Worm (Caenorhabditis elegans): Measurements from ENCODE around the gene Y49E10.4.

Y49E10.4 gene

ce11 chrIII:12356588-12356987, 27.0 kb downstream of the Y49E10.4 start:
- TF ChIP-seq Y55F3AM.14 (GFP tag; optimal IDR thresholded peaks at IDR 0.05) (no peak), alr-1 (tag; optimal IDR thresholded peaks at IDR 0.05) (no peak), gmeb-1 (tag; optimal IDR thresholded peaks at IDR 0.05) (no peak), unc-39 (tag; optimal IDR thresholded peaks at IDR 0.05) (no peak), egl-27 (tag; optimal IDR thresholded peaks at IDR 0.05) (no peak), mab-5 (tag; optimal IDR thresholded peaks at IDR 0.05) (no peak), R02D3.7 (tag; optimal IDR thresholded peaks at IDR 0.05) (no peak), fos-1 (tag; optimal IDR thresholded peaks at IDR 0.05) (no peak), ceh-82 (tag; optimal IDR thresholded peaks at IDR 0.05) (no peak), ztf-1 (GFP tag; conservative IDR thresholded peaks at IDR 0.05) (no peak), nhr-6 (tag; optimal IDR thresholded peaks at IDR 0.05) (no peak), nhr-12 (tag; optimal IDR thresholded peaks at IDR 0.05) (no peak), ZK546.5 (tag; optimal IDR thresholded peaks at IDR 0.05) (no peak), C34F6.9 (tag; optimal IDR thresholded peaks at IDR 0.05) (no peak), elt-1 (tag; optimal IDR thresholded peaks at IDR 0.05) (no peak), nhr-11 (tag; optimal IDR thresholded peaks at IDR 0.05) (no peak)

DNA sequence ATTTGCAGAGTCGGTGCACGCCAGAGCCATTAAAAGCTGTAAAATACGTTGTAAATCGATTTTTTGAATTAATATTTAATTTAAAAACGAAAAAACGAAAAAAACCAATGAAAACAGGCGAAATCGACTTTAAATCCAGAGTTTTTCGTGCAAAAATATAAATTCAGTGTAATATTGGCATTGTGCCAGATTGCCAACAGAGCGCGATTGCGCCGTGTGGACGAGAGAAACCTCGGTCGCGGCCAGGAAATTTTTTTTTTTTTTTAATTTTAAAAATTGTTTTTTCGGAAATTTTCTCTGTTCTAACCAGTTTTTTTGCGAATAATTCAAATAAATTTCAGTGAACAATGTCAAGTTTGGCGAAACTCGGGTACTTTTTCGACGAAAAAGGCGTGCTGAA, 32.3 kb downstream of the Y49E10.4 start, which contains the start of the genes pph-4.1 and Y75B8A.31:
Gene pph-4.1, minus strand, starts transcription at position 36 of the 400 bp plus-strand sequence.
Gene Y75B8A.31, plus strand, starts transcription at position 342 of the 400 bp plus-strand sequence.
- TF ChIP-seq nhr-129 (tag; optimal IDR thresholded peaks at IDR 0.05) (peak; percentile 32), nhr-237 (tag; optimal IDR thresholded peaks at IDR 0.05) (no peak), sma-9 (GFP tag; optimal IDR thresholded peaks at IDR 0.05) (peak; percentile 87), sma-9 (tag; optimal IDR thresholded peaks at IDR 0.05) (no peak), C34F6.9 (tag; optimal IDR thresholded peaks at IDR 0.05) (peak; percentile 93), ama-1 (optimal IDR thresholded peaks at IDR 0.05) (no peak), elt-3 (tag; optimal IDR thresholded peaks at IDR 0.05) (no peak), alr-1 (tag; optimal IDR thresholded peaks at IDR 0.05) (no peak), sma-3 (GFP tag; optimal IDR thresholded peaks at IDR 0.05) (peak; percentile 90), aly-2 (tag; optimal IDR thresholded peaks at IDR 0.05) (no peak), snpc-4 (tag; optimal IDR thresholded peaks at IDR 0.05) (peak; percentile 65), lin-39 (tag; optimal IDR thresholded peaks at IDR 0.05) (no peak), ZK546.5 (tag; optimal IDR thresholded peaks at IDR 0.05) (peak; percentile 28), blmp-1 (tag; optimal IDR thresholded peaks at IDR 0.05; ENCODE audit: insufficient read depth) (peak; percentile 11), nhr-77 (tag; optimal IDR thresholded peaks at IDR 0.05) (no peak), elt-1 (tag; optimal IDR thresholded peaks at IDR 0.05) (no peak), lsy-2 (tag; optimal IDR thresholded peaks at IDR 0.05) (peak; percentile 75 to 91), nhr-21 (tag; optimal IDR thresholded peaks at IDR 0.05) (peak; percentile 61), unc-62 (GFP tag; optimal IDR thresholded peaks at IDR 0.05) (no peak), mdl-1 (tag; optimal IDR thresholded peaks at IDR 0.05) (peak in 1 of 2 experiments; percentile 5), gmeb-1 (tag; optimal IDR thresholded peaks at IDR 0.05) (peak; percentile 86), R02D3.7 (tag; optimal IDR thresholded peaks at IDR 0.05) (no peak), ceh-16 (tag; optimal IDR thresholded peaks at IDR 0.05) (no peak), nhr-11 (tag; optimal IDR thresholded peaks at IDR 0.05) (no peak), mab-5 (tag; optimal IDR thresholded peaks at IDR 0.05) (peak; percentile 49), dmd-4 (tag; optimal IDR thresholded peaks at IDR 0.05) (no peak), crh-2 (tag; optimal IDR thresholded peaks at IDR 0.05) (peak; percentile 78), nhr-6 (tag; optimal IDR thresholded peaks at IDR 0.05) (peak; percentile 57), ztf-11 (tag; optimal IDR thresholded peaks at IDR 0.05) (no peak), unc-55 (GFP tag; optimal IDR thresholded peaks at IDR 0.05) (peak; percentile 93), Y55F3AM.14 (GFP tag; optimal IDR thresholded peaks at IDR 0.05) (no peak), peb-1 (tag; optimal IDR thresholded peaks at IDR 0.05) (no peak), ceh-82 (tag; optimal IDR thresholded peaks at IDR 0.05) (no peak), skn-1 (tag; optimal IDR thresholded peaks at IDR 0.05) (peak; percentile 30), F13H6.1 (tag; optimal IDR thresholded peaks at IDR 0.05) (peak; percentile 86), nhr-12 (tag; optimal IDR thresholded peaks at IDR 0.05) (no peak), zag-1 (tag; optimal IDR thresholded peaks at IDR 0.05) (no peak), lin-11 (tag; optimal IDR thresholded peaks at IDR 0.05) (peak; percentile 71), egl-27 (tag; optimal IDR thresholded peaks at IDR 0.05) (peak; percentile 35), lin-13 (GFP tag; optimal IDR thresholded peaks at IDR 0.05) (peak; percentile 89), mbf-1 (tag; optimal IDR thresholded peaks at IDR 0.05) (no peak), ztf-4 (tag; optimal IDR thresholded peaks at IDR 0.05) (peak; percentile 26), nhr-23 (tag; optimal IDR thresholded peaks at IDR 0.05) (no peak), fos-1 (tag; optimal IDR thresholded peaks at IDR 0.05) (peak; percentile 69), ztf-1 (GFP tag; conservative IDR thresholded peaks at IDR 0.05) (no peak), nhr-10 (tag; optimal IDR thresholded peaks at IDR 0.05) (no peak), sem-4 (tag; optimal IDR thresholded peaks at IDR 0.05) (peak; percentile 94), unc-39 (tag; optimal IDR thresholded peaks at IDR 0.05) (no peak), nhr-25 (tag; optimal IDR thresholded peaks at IDR 0.05) (peak; percentile 85)
